Worm (Caenorhabditis elegans) whole organism, L2 larva: ENCODE measurements around the gene hmit-1.3.

Experiments
- unc-55 ChIP-seq: fragments of 150-350 bp; sonication (generic microtip); optimal IDR thresholded peaks from 3 replicates; lab custom pipeline; 2014; ENCODE audit warnings: missing biosample characterization, missing genetic modification reagents, missing genetic modification characterization
- unc-62 ChIP-seq: fragments of 150-350 bp; optimal IDR thresholded peaks from 2 replicates; lab custom pipeline; 2014; ENCODE audit warnings: missing biosample characterization, missing genetic modification reagents, missing genetic modification characterization

ce11 chrIII:3543071-3543470 lies 23.7 kb upstream of the hmit-1.3 start:
- TF ChIP-seq unc-55 (no peak), unc-62 (GFP tag; lab: Kevin White, UChicago) (no peak)
